Worm (Caenorhabditis elegans) whole organism, late embryonic: ENCODE measurements around the gene K04G11.3.

Experiments
- F13H6.1 ChIP-seq: sonication (generic microtip); optimal IDR thresholded peaks from 2 replicates; lab custom pipeline; 2016; ENCODE audit warnings: missing genetic modification characterization, missing compliant biosample characterization
- K09A11.1 ChIP-seq: sonication (generic microtip); optimal IDR thresholded peaks from 2 replicates; lab custom pipeline; 2017; ENCODE audit warnings: antibody characterized with exemption, mild to moderate bottlenecking, missing genetic modification characterization, missing compliant biosample characterization; ENCODE audit not compliant: insufficient read depth
- Y22D7AL.16 ChIP-seq: sonication (generic microtip); optimal IDR thresholded peaks from 2 replicates; lab custom pipeline; 2016; ENCODE audit warnings: missing genetic modification characterization, missing compliant biosample characterization
- ahr-1 ChIP-seq: sonication (generic microtip); optimal IDR thresholded peaks from 2 replicates; lab custom pipeline; 2016; ENCODE audit warnings: missing genetic modification characterization, missing compliant biosample characterization
- ama-1 ChIP-seq: fragments of 150-350 bp; optimal IDR thresholded peaks from 2 replicates; lab custom pipeline; 2014
- ceh-2 ChIP-seq: sonication (generic microtip); optimal IDR thresholded peaks from 2 replicates; lab custom pipeline; 2016; ENCODE audit warnings: missing genotype, missing genetic modification characterization, missing compliant biosample characterization
- ceh-24 ChIP-seq: sonication (generic microtip); optimal IDR thresholded peaks from 2 replicates; lab custom pipeline; 2016; ENCODE audit warnings: mild to moderate bottlenecking, missing genetic modification characterization, missing compliant biosample characterization
- ceh-30 ChIP-seq: fragments of 150-350 bp; optimal IDR thresholded peaks from 2 replicates; lab custom pipeline; 2014; ENCODE audit warnings: missing biosample characterization, missing genetic modification characterization
- ceh-31 ChIP-seq: sonication (generic microtip); optimal IDR thresholded peaks from 2 replicates; lab custom pipeline; 2016; ENCODE audit warnings: missing genetic modification characterization, missing compliant biosample characterization
- ceh-48 ChIP-seq: sonication (generic microtip); optimal IDR thresholded peaks from 2 replicates; lab custom pipeline; 2016; ENCODE audit warnings: missing genetic modification characterization, inconsistent platforms, missing compliant biosample characterization
- ceh-6 ChIP-seq: fragments of 200-800 bp; sonication (Bioruptor generic); optimal IDR thresholded peaks from 2 replicates; lab custom pipeline; 2018; ENCODE audit warnings: mild to moderate bottlenecking, missing genetic modification characterization, missing compliant biosample characterization
- che-1 ChIP-seq: sonication (generic microtip); optimal IDR thresholded peaks from 2 replicates; lab custom pipeline; 2016; ENCODE audit warnings: mild to moderate bottlenecking, missing genetic modification characterization, missing compliant biosample characterization
- elt-2 ChIP-seq: sonication (generic microtip); optimal IDR thresholded peaks from 2 replicates; lab custom pipeline; 2016; ENCODE audit warnings: missing genetic modification reagents, missing genetic modification characterization, missing compliant biosample characterization
- elt-4 ChIP-seq: sonication (generic microtip); optimal IDR thresholded peaks from 2 replicates; lab custom pipeline; 2016; ENCODE audit warnings: missing genetic modification characterization, missing compliant biosample characterization
- ets-4 ChIP-seq: sonication (generic microtip); optimal IDR thresholded peaks from 2 replicates; lab custom pipeline; 2016; ENCODE audit warnings: missing genetic modification characterization, missing compliant biosample characterization
- eyg-1 ChIP-seq: sonication (generic microtip); optimal IDR thresholded peaks from 2 replicates; lab custom pipeline; 2016; ENCODE audit warnings: missing genotype, missing genetic modification characterization, missing compliant biosample characterization
- fax-1 ChIP-seq: sonication (generic microtip); optimal IDR thresholded peaks from 2 replicates; lab custom pipeline; 2016; ENCODE audit warnings: missing genotype, missing genetic modification characterization, missing compliant biosample characterization
- fkh-10 ChIP-seq: fragments of 150-350 bp; optimal IDR thresholded peaks from 2 replicates; lab custom pipeline; 2014; ENCODE audit warnings: missing biosample characterization, missing genetic modification reagents, missing genetic modification characterization
- fkh-6 ChIP-seq: sonication (generic microtip); optimal IDR thresholded peaks from 2 replicates; lab custom pipeline; 2016; ENCODE audit warnings: missing genetic modification characterization, missing compliant biosample characterization
- hlh-30 ChIP-seq: sonication (generic microtip); optimal IDR thresholded peaks from 2 replicates; lab custom pipeline; 2017; ENCODE audit warnings: antibody characterized with exemption, missing genetic modification characterization, missing compliant biosample characterization; ENCODE audit not compliant: insufficient read depth
- hlh-6 ChIP-seq: sonication (generic microtip); optimal IDR thresholded peaks from 2 replicates; lab custom pipeline; 2016; ENCODE audit warnings: missing genotype, missing genetic modification characterization, missing compliant biosample characterization
- lim-6 ChIP-seq: sonication (generic microtip); optimal IDR thresholded peaks from 2 replicates; lab custom pipeline; 2016; ENCODE audit warnings: missing genetic modification characterization, missing compliant biosample characterization
- lin-11 ChIP-seq: fragments of 200-800 bp; sonication (Bioruptor generic); optimal IDR thresholded peaks from 2 replicates; lab custom pipeline; 2018; ENCODE audit warnings: mild to moderate bottlenecking, missing genetic modification characterization, missing compliant biosample characterization
- madf-2 ChIP-seq: sonication (generic microtip); optimal IDR thresholded peaks from 2 replicates; lab custom pipeline; 2017; ENCODE audit warnings: missing genetic modification characterization, missing compliant biosample characterization
- mec-3 ChIP-seq: sonication (generic microtip); optimal IDR thresholded peaks from 2 replicates; lab custom pipeline; 2016; ENCODE audit warnings: borderline replicate concordance, missing genetic modification characterization, missing compliant biosample characterization
- npax-4 ChIP-seq: sonication (generic microtip); optimal IDR thresholded peaks from 2 replicates; lab custom pipeline; 2016; ENCODE audit warnings: missing genetic modification characterization, missing compliant biosample characterization
- pag-3 ChIP-seq: sonication (generic microtip); optimal IDR thresholded peaks from 2 replicates; lab custom pipeline; 2016; ENCODE audit warnings: missing compliant biosample characterization, missing genetic modification characterization, borderline replicate concordance
- pha-2 ChIP-seq: sonication (generic microtip); optimal IDR thresholded peaks from 2 replicates; lab custom pipeline; 2017; ENCODE audit warnings: mild to moderate bottlenecking, missing genetic modification characterization, missing compliant biosample characterization
- pros-1 ChIP-seq: fragments of 150-350 bp; optimal IDR thresholded peaks from 2 replicates; lab custom pipeline; 2014; ENCODE audit warnings: missing biosample characterization, missing genetic modification reagents, missing genetic modification characterization
- sox-4 ChIP-seq: sonication (generic microtip); optimal IDR thresholded peaks from 2 replicates; lab custom pipeline; 2017; ENCODE audit warnings: mild to moderate bottlenecking, missing genetic modification characterization, inconsistent platforms, missing compliant biosample characterization
- syd-9 ChIP-seq: sonication (generic microtip); optimal IDR thresholded peaks from 2 replicates; lab custom pipeline; 2016; ENCODE audit warnings: mild to moderate bottlenecking, missing genetic modification characterization, moderate library complexity, missing compliant biosample characterization
- ttx-3 ChIP-seq: sonication (generic microtip); optimal IDR thresholded peaks from 2 replicates; lab custom pipeline; 2016; ENCODE audit warnings: missing genetic modification reagents, missing genetic modification characterization, missing compliant biosample characterization
- unc-3 ChIP-seq, 2 experiments: fragments of 200-800 bp in 1 of 2; sonication (Bioruptor generic) in 1 of 2; sonication (generic microtip) in 1 of 2; conservative IDR thresholded peaks in 1 of 2; optimal IDR thresholded peaks in 1 of 2; 2 replicates each; pipeline versions ENCODE4 v1.3.6 to Lab custom; 2016 to 2022; ENCODE audit warnings: missing compliant biosample characterization in 2 of 2, missing genetic modification characterization in 2 of 2, missing genetic modification reagents in 1 of 2
- unc-42 ChIP-seq: sonication (generic microtip); optimal IDR thresholded peaks from 2 replicates; lab custom pipeline; 2016; ENCODE audit warnings: missing genotype, missing genetic modification characterization, missing compliant biosample characterization
- unc-86 ChIP-seq: sonication (generic microtip); optimal IDR thresholded peaks from 2 replicates; lab custom pipeline; 2016; ENCODE audit warnings: missing genetic modification characterization, missing compliant biosample characterization
- zip-5 ChIP-seq: sonication (generic microtip); optimal IDR thresholded peaks from 2 replicates; lab custom pipeline; 2016; ENCODE audit warnings: missing genetic modification characterization, missing compliant biosample characterization
- ztf-16 ChIP-seq: sonication (generic microtip); optimal IDR thresholded peaks from 2 replicates; lab custom pipeline; 2017; ENCODE audit warnings: missing genetic modification characterization, missing compliant biosample characterization

K04G11.3 gene

ce11 chrX:14366081-14366480 lies 18.6 kb upstream of the K04G11.3 start:
- TF ChIP-seq mec-3 (tag; lab: Kevin White, UChicago) (no peak), ceh-6 (GFP tag; lab: Kevin White, UChicago) (no peak), ceh-48 (tag; lab: Kevin White, UChicago) (no peak), npax-4 (tag; lab: Kevin White, UChicago) (no peak), pros-1 (tag; lab: Kevin White, UChicago) (no peak), syd-9 (tag; lab: Kevin White, UChicago) (no peak), lim-6 (tag; lab: Kevin White, UChicago) (no peak), F13H6.1 (tag; lab: Kevin White, UChicago) (no peak), K09A11.1 (tag; lab: Kevin White, UChicago) (no peak), unc-86 (no peak), ceh-2 (no peak), hlh-6 (no peak), ets-4 (no peak), ceh-24 (no peak), che-1 (no peak)

DNA sequence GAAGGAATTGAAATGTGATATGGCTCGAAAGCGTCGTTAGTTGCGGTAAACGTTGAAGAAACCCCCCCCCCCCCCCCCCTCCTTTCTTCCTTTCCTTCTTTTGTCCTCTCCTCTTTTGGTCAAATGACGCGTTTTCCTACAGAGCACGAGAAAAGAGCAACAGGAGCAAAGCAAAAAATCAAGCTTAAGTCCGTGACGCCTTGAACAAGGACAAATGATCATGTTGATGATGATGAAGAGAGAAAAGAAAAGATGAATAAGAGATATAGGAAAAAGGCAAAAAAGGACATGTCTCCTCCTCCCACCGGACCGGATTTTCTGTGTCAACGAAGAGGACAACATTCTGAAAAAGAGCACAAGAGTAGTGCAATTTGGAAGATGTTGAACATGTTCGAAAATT lies 12.1 kb upstream of the K04G11.3 start:
- TF ChIP-seq ceh-2 = no peak

DNA sequence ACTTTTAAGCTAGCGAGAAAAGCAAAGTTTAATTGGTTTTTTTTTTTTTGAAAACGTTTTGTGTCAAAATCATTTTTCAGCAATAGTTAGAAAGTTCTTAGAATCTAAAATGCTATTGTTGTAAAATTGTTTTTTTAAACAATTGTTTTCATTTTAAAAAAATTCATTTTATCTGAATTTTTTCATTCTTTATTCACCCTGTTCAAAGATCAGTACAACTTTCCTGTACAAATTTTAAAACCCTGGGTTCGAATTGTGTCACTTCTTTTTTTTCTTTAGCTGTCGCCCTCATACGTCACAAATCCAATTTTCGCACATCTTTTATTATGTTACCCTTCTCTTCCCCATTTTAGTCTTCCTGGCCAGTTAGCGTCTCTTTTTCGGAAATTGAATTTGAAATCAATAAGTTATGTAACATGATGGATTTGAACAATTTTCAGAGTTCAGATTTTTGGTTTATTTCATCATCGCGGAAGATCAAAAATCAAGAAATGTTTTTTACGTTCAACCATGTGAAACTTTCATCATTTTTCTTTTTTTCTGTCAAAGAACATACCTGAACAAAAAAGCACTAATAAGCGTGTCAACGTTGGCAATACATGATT lies 9.3 kb upstream of the K04G11.3 start:
- no peak for TF ChIP-seq ahr-1 (tag; lab: Kevin White, UChicago)
- peak; percentile 100 for TF ChIP-seq unc-42

DNA sequence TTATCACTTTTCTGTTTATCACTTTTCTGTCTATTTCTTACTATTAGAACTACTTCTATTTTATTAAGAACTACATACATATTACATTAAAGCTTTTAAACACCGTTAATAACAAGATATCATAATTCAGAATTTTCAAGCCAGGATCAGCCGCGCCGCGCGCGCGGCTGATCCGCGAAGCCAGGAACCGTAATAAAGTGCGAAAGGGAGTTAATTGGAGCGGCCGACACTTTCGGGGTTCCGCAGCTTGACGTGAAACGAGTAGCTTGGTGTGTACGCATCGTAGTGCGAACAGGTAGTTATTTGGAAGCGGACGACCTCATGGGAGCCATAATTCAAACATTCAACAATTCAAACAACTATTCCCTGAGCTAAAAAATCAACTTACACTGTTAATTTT lies 7.6 kb upstream of the K04G11.3 start:
- TF ChIP-seq ceh-31 (no peak), ztf-16 (tag; lab: Kevin White, UChicago) (no peak), zip-5 (no peak), elt-4 (no peak), fkh-6 (tag; lab: Kevin White, UChicago) (no peak), unc-42 (no peak), ceh-6 (GFP tag; lab: Kevin White, UChicago) (no peak), madf-2 (tag; lab: Kevin White, UChicago) (no peak), unc-3 (GFP tag; conservative IDR thresholded peaks at IDR 0.05; lab: Robert Waterston, UW) (no peak), unc-3 (tag; optimal IDR thresholded peaks at IDR 0.05; lab: Kevin White, UChicago) (no peak), pag-3 (tag; lab: Kevin White, UChicago) (no peak), eyg-1 (no peak), elt-2 (tag; lab: Kevin White, UChicago) (no peak), lin-11 (tag; lab: Kevin White, UChicago) (no peak), ama-1 (no peak), unc-86 (no peak), fkh-10 (no peak), sox-4 (no peak), ttx-3 (no peak), hlh-30 (tag; lab: Kevin White, UChicago) (no peak), npax-4 (tag; lab: Kevin White, UChicago) (no peak)

- no peak for TF ChIP-seq ahr-1 (tag; lab: Kevin White, UChicago)
- TF ChIP-seq ceh-30 (tag; lab: Kevin White, UChicago) = no peak
- no peak for TF ChIP-seq fax-1 (tag; lab: Kevin White, UChicago)
- TF ChIP-seq Y22D7AL.16 (tag; lab: Kevin White, UChicago) = no peak
- no peak for TF ChIP-seq pha-2
- TF ChIP-seq ceh-2 = no peak
- no peak for TF ChIP-seq ceh-48 (tag; lab: Kevin White, UChicago)
Measured at ce11 chrX:14349690-14350168, 2.3 kb upstream of the K04G11.3 start, which contains the start of gene wdr-5.2. TSS of gene wdr-5.2 (plus strand) at chrX:14350118.
